Fruit fly (Drosophila melanogaster): ENCODE data around the gene nac.

DNA sequence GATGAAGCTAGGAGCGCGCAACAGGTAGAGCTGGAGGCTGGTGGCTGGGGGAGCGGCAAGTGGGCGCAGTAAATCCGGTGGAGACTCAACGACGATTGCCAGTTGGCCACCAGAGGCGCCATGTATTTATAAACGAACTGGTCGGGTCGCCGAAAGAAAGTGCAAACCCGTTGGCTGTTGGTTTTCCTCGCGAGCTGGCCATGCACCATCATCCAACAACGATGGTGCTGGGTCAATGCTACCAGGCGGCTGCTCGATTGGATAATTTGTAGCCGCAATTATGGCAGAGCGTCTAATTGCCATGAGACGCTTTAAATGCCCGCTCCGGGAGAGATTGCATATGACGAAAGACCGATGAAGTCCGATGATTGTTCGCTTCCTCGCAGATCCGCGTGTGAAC, 6.9 kb upstream of the nac start, which contains the start of gene CG11693:
- TF ChIP-seq CG10979 (tag; optimal IDR thresholded peaks at IDR 0.05) (no peak), fd96Cb (tag; optimal IDR thresholded peaks at IDR 0.05) (no peak), Hr78 (GFP tag; optimal IDR thresholded peaks at IDR 0.05) (no peak), CG17912 (GFP tag; optimal IDR thresholded peaks at IDR 0.05) (no peak), Adf1 (GFP tag; IDR thresholded peaks at IDR 0.05) (no peak)

All from whole organism, embryonic.